Fruit fly (Drosophila melanogaster) whole organism: ENCODE results near the gene CG7730.

Source experiments
- CG8478 ChIP-seq: fragments of >200 bp; optimal IDR thresholded peaks from 2 replicates; lab custom pipeline; 2018; ENCODE audit warnings: inconsistent platforms
- usp ChIP-seq: fragments of >200 bp; optimal IDR thresholded peaks from 2 replicates; lab custom pipeline; 2017; ENCODE audit warnings: missing biosample characterization, missing genetic modification characterization, mixed read lengths

- TF ChIP-seq CG8478 (no peak), usp (GFP tag; lab: Kevin White, UChicago) (no peak)
These were observed 38.8 kb upstream of the CG7730 start for dm6 chr3L:16988526-16988925.
